Fruit fly (Drosophila melanogaster): Measurements from ENCODE around the gene CG5276.

CG5276 gene

dm6 chr3R:11454210-11454904 lies 22.8 kb downstream of the CG5276 start (continued):
- TF ChIP-seq ato (GFP tag; IDR thresholded peaks at IDR 0.05; ENCODE audit: partially characterized antibody) (no peak), sqz (GFP tag; optimal IDR thresholded peaks at IDR 0.05) (no peak)

DNA sequence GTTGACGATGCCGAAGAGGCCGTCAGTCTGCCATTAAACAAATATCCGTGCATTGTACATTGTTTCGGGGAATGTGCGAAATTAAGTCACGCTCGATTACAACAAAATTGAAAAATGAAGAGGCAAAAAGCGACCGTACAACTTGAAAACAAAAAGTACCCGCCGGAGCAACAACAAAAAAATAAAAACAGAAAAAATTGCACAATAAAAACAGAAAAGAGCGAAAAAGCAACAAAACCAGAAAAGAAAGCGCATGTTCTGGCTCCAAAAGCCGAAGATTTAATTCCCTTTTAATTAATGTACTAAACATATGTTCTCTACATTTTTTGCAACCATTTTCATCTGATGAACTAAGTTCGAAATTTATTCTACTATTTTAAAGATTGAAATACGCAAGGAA lies 25.0 kb downstream of the CG5276 start:
- TF ChIP-seq nom (GFP tag; optimal IDR thresholded peaks at IDR 0.05) (peak; percentile 9), CG33557 (GFP tag; optimal IDR thresholded peaks at IDR 0.05) (no peak)

dm6 chr3R:11457286-11457685 lies 25.7 kb downstream of the CG5276 start:
- peak; percentile 61; the same call in 2 of the 4 replicates for TF ChIP-seq chinmo (GFP tag; IDR thresholded peaks at IDR 0.05; ENCODE audit: partially characterized antibody)
- peak; percentile 63 for TF ChIP-seq CG11504 (tag; optimal IDR thresholded peaks at IDR 0.05)
- no peak for TF ChIP-seq YL-1 (GFP tag; optimal IDR thresholded peaks at IDR 0.05)
- peak; percentile 52; the same call in 1 of the 2 replicates for TF ChIP-seq GATAe (GFP tag; conservative IDR thresholded peaks at IDR 0.05)
- peak; percentile 47 for TF ChIP-seq sens (GFP tag)
- TF ChIP-seq CG31224 (GFP tag; IDR thresholded peaks at IDR 0.05), result peak; percentile 94
- TF ChIP-seq Ptx1 (GFP tag; IDR thresholded peaks at IDR 0.05), result peak; percentile 14; the same call in 1 of the 2 replicates
- TF ChIP-seq CG4707 (GFP tag; optimal IDR thresholded peaks at IDR 0.05), result no peak
- TF ChIP-seq sd (tag; optimal IDR thresholded peaks at IDR 0.05), result peak; percentile 80
- peak; percentile 20 for TF ChIP-seq CG6254 (GFP tag; optimal IDR thresholded peaks at IDR 0.05)

dm6 chr3R:11458022-11458850 lies 26.7 kb downstream of the CG5276 start:
- no peak for TF ChIP-seq kah (GFP tag; optimal IDR thresholded peaks at IDR 0.05)
- TF ChIP-seq row (GFP tag; IDR thresholded peaks at IDR 0.05), result peak; percentile 90
- peak; percentile 62 for TF ChIP-seq lilli (GFP tag; optimal IDR thresholded peaks at IDR 0.05)
- no peak for TF ChIP-seq Hmx (GFP tag; optimal IDR thresholded peaks at IDR 0.05)
- TF ChIP-seq CG3407 (GFP tag; optimal IDR thresholded peaks at IDR 0.05), result peak; percentile 1
- peak; percentile 48 for TF ChIP-seq CG8924 (tag; optimal IDR thresholded peaks at IDR 0.05)
- no peak for TF ChIP-seq sc (optimal IDR thresholded peaks at IDR 0.05)
- TF ChIP-seq sc (GFP tag; optimal IDR thresholded peaks at IDR 0.05), result no peak
- TF ChIP-seq CG10147 (GFP tag; optimal IDR thresholded peaks at IDR 0.05), result peak; percentile 8
- peak; percentile 18 for TF ChIP-seq Asciz (GFP tag; optimal IDR thresholded peaks at IDR 0.05)
- TF ChIP-seq sd (tag; optimal IDR thresholded peaks at IDR 0.05), result peak; percentile 88
- peak; percentile 48 for TF ChIP-seq CG12391 (tag; optimal IDR thresholded peaks at IDR 0.05)
- peak; percentile 77 for TF ChIP-seq CG10366 (GFP tag; IDR thresholded peaks at IDR 0.05)
- TF ChIP-seq CG10431 (GFP tag; optimal IDR thresholded peaks at IDR 0.05), result no peak
- TF ChIP-seq Hmr (GFP tag; optimal IDR thresholded peaks at IDR 0.05), result peak; percentile 74
- TF ChIP-seq Chrac-16 (GFP tag; optimal IDR thresholded peaks at IDR 0.05), result peak; percentile 6
- no peak for TF ChIP-seq Hr39 (optimal IDR thresholded peaks at IDR 0.05)
- TF ChIP-seq slou (GFP tag; optimal IDR thresholded peaks at IDR 0.05), result no peak
- peak; percentile 43 for TF ChIP-seq schlank (tag; optimal IDR thresholded peaks at IDR 0.05)
- no peak for TF ChIP-seq Lhr (GFP tag; optimal IDR thresholded peaks at IDR 0.05)
- TF ChIP-seq CG11504 (tag; optimal IDR thresholded peaks at IDR 0.05), result peak; percentile 73
- TF ChIP-seq eyg (GFP tag; optimal IDR thresholded peaks at IDR 0.05), result peak; percentile 77
- TF ChIP-seq CG33213 (GFP tag; optimal IDR thresholded peaks at IDR 0.05), result no peak
- no peak for TF ChIP-seq hbn (GFP tag; IDR thresholded peaks at IDR 0.05; ENCODE audit: partially characterized antibody)
- TF ChIP-seq Ada2b (GFP tag; IDR thresholded peaks at IDR 0.05), result peak; percentile 87
- TF ChIP-seq Mad (GFP tag; optimal IDR thresholded peaks at IDR 0.05), result peak; percentile 40
- TF ChIP-seq sna (GFP tag; IDR thresholded peaks at IDR 0.05; ENCODE audit: partially characterized antibody), result no peak
- TF ChIP-seq bowl (GFP tag; IDR thresholded peaks at IDR 0.05), result no peak
- TF ChIP-seq hb (GFP tag; IDR thresholded peaks at IDR 0.05; ENCODE audit: partially characterized antibody), result no peak
- TF ChIP-seq HmgD (GFP tag; optimal IDR thresholded peaks at IDR 0.05), result no peak
- peak; percentile 67 for TF ChIP-seq CG12071 (GFP tag; optimal IDR thresholded peaks at IDR 0.05)

Data from whole organism, embryonic.